Worm (Caenorhabditis elegans) whole organism, midembryonic: ENCODE measurements around the gene cyp-35D1.

ENCODE experiments used
- T22C8.4 ChIP-seq: fragments of 200-800 bp; sonication (Bioruptor generic); IDR thresholded peaks from 2 replicates; pipeline ENCODE4 v1.3.6; 2022; ENCODE audit warnings: missing genetic modification characterization, missing compliant biosample characterization
- cog-1 ChIP-seq: sonication (generic microtip); optimal IDR thresholded peaks from 2 replicates; lab custom pipeline; 2016; ENCODE audit warnings: missing genetic modification characterization, missing compliant biosample characterization
- flt-1 ChIP-seq: fragments of 200-800 bp; sonication (Bioruptor generic); IDR thresholded peaks from 2 replicates; pipeline ENCODE4 v1.3.6; 2022; ENCODE audit warnings: missing genetic modification characterization, missing compliant biosample characterization
- klf-2 ChIP-seq: fragments of 200-800 bp; sonication (Bioruptor generic); conservative IDR thresholded peaks from 2 replicates; pipeline ENCODE4 v1.3.6; 2022; ENCODE audit warnings: missing genetic modification reagents, missing genetic modification characterization, missing compliant biosample characterization
- med-1 ChIP-seq: sonication (generic microtip); optimal IDR thresholded peaks from 2 replicates; lab custom pipeline; 2017; ENCODE audit warnings: missing genetic modification characterization, mild to moderate bottlenecking, missing compliant biosample characterization, antibody characterized with exemption, missing genetic modification reagents; ENCODE audit not compliant: insufficient read depth
- ref-1 ChIP-seq: fragments of 200-800 bp; sonication (Bioruptor generic); conservative IDR thresholded peaks from 2 replicates; pipeline ENCODE4 v1.3.6; 2022; ENCODE audit warnings: missing genetic modification reagents, missing genetic modification characterization, missing compliant biosample characterization
- tab-1 ChIP-seq: fragments of 200-800 bp; sonication (Bioruptor generic); IDR thresholded peaks from 2 replicates; pipeline ENCODE4 v1.3.6; 2022; ENCODE audit warnings: missing genetic modification characterization, missing compliant biosample characterization
- ztf-23 ChIP-seq: fragments of 200-800 bp; sonication (Bioruptor generic); IDR thresholded peaks from 2 replicates; pipeline ENCODE4 v1.3.6; 2022; ENCODE audit warnings: missing genetic modification reagents, missing genetic modification characterization, missing compliant biosample characterization
- ztf-29 ChIP-seq: fragments of 200-800 bp; sonication (Bioruptor generic); IDR thresholded peaks from 2 replicates; pipeline ENCODE4 v1.3.6; 2022; ENCODE audit warnings: missing genetic modification reagents, missing genetic modification characterization, missing compliant biosample characterization

cyp-35D1 gene

ce11 chrV:16047508-16047907, 21.5 kb upstream of the cyp-35D1 start, which contains the start of gene str-198:
Gene str-198, plus strand, starts transcription at chrV:16047808.
- TF ChIP-seq ref-1 (GFP tag; lab: Robert Waterston, UW): no peak
- no peak for TF ChIP-seq med-1 (GFP tag; lab: Kevin White, UChicago)
- TF ChIP-seq flt-1 (GFP tag; lab: Robert Waterston, UW): no peak
- no peak for TF ChIP-seq tab-1
- TF ChIP-seq ztf-29: no peak
- no peak for TF ChIP-seq cog-1
- TF ChIP-seq klf-2 (GFP tag; lab: Robert Waterston, UW): no peak
- no peak for TF ChIP-seq ztf-23 (GFP tag; lab: Robert Waterston, UW)
- TF ChIP-seq T22C8.4 (GFP tag; lab: Robert Waterston, UW): no peak

ce11 chrV:16049177-16049576, 19.9 kb upstream of the cyp-35D1 start, which contains the start of gene best-12:
Gene best-12, plus strand, starts transcription at chrV:16049477.
- no peak for TF ChIP-seq klf-2 (GFP tag; lab: Robert Waterston, UW)
- TF ChIP-seq T22C8.4 (GFP tag; lab: Robert Waterston, UW): no peak
- TF ChIP-seq tab-1: no peak
- TF ChIP-seq ztf-23 (GFP tag; lab: Robert Waterston, UW): no peak
- TF ChIP-seq ref-1 (GFP tag; lab: Robert Waterston, UW): no peak
- TF ChIP-seq ztf-29: no peak
- no peak for TF ChIP-seq med-1 (GFP tag; lab: Kevin White, UChicago)
- TF ChIP-seq flt-1 (GFP tag; lab: Robert Waterston, UW): no peak
- TF ChIP-seq cog-1: no peak

- no peak for TF ChIP-seq flt-1 (GFP tag; lab: Robert Waterston, UW)
- TF ChIP-seq ref-1 (GFP tag; lab: Robert Waterston, UW): no peak
- TF ChIP-seq ztf-29: no peak
- no peak for TF ChIP-seq med-1 (GFP tag; lab: Kevin White, UChicago)
- TF ChIP-seq ztf-23 (GFP tag; lab: Robert Waterston, UW): no peak
- no peak for TF ChIP-seq T22C8.4 (GFP tag; lab: Robert Waterston, UW)
- no peak for TF ChIP-seq cog-1
Observed at ce11 chrV:16053373-16053772, 15.7 kb upstream of the cyp-35D1 start, which contains the start of gene F14H3.3. Gene F14H3.3, minus strand, starts transcription at chrV:16053473.

ce11 chrV:16055031-16055430, 14.0 kb upstream of the cyp-35D1 start, which contains the start of gene F14H3.4:
Gene F14H3.4, minus strand, starts transcription at chrV:16055072.
- no peak for TF ChIP-seq T22C8.4 (GFP tag; lab: Robert Waterston, UW)
- TF ChIP-seq flt-1 (GFP tag; lab: Robert Waterston, UW): no peak
- TF ChIP-seq ref-1 (GFP tag; lab: Robert Waterston, UW): no peak
- no peak for TF ChIP-seq cog-1
- TF ChIP-seq med-1 (GFP tag; lab: Kevin White, UChicago): no peak
- no peak for TF ChIP-seq ztf-29
- no peak for TF ChIP-seq ztf-23 (GFP tag; lab: Robert Waterston, UW)
- TF ChIP-seq klf-2 (GFP tag; lab: Robert Waterston, UW): no peak
- TF ChIP-seq tab-1: no peak

- TF ChIP-seq ref-1 (GFP tag; lab: Robert Waterston, UW): no peak
- no peak for TF ChIP-seq med-1 (GFP tag; lab: Kevin White, UChicago)
- no peak for TF ChIP-seq ztf-29
- TF ChIP-seq tab-1: no peak
- TF ChIP-seq flt-1 (GFP tag; lab: Robert Waterston, UW): no peak
- TF ChIP-seq cog-1: no peak
- no peak for TF ChIP-seq ztf-23 (GFP tag; lab: Robert Waterston, UW)
- no peak for TF ChIP-seq klf-2 (GFP tag; lab: Robert Waterston, UW)
- no peak for TF ChIP-seq T22C8.4 (GFP tag; lab: Robert Waterston, UW)
Observed at ce11 chrV:16057010-16057463, 12.0 kb upstream of the cyp-35D1 start, which contains the start of gene F14H3.5. Gene F14H3.5, minus strand, starts transcription at chrV:16057060.

- no peak for TF ChIP-seq tab-1
- no peak for TF ChIP-seq flt-1 (GFP tag; lab: Robert Waterston, UW)
- TF ChIP-seq T22C8.4 (GFP tag; lab: Robert Waterston, UW): no peak
- no peak for TF ChIP-seq ztf-29
- no peak for TF ChIP-seq med-1 (GFP tag; lab: Kevin White, UChicago)
- no peak for TF ChIP-seq klf-2 (GFP tag; lab: Robert Waterston, UW)
- no peak for TF ChIP-seq ref-1 (GFP tag; lab: Robert Waterston, UW)
- no peak for TF ChIP-seq cog-1
- TF ChIP-seq ztf-23 (GFP tag; lab: Robert Waterston, UW): no peak
Observed at ce11 chrV:16058872-16059271, 10.2 kb upstream of the cyp-35D1 start, which contains the start of gene F14H3.6. Gene F14H3.6, minus strand, starts transcription at chrV:16058893.

ce11 chrV:16060135-16060534, 8.9 kb upstream of the cyp-35D1 start, which contains the start of gene F14H3.15:
Gene F14H3.15, minus strand, starts transcription at chrV:16060235.
- TF ChIP-seq ztf-23 (GFP tag; lab: Robert Waterston, UW) (no peak), ztf-29 (no peak), flt-1 (GFP tag; lab: Robert Waterston, UW) (no peak), ref-1 (GFP tag; lab: Robert Waterston, UW) (no peak)

ce11 chrV:16061993-16062392, 7.0 kb upstream of the cyp-35D1 start, which contains the start of gene fbxa-100:
Gene fbxa-100, minus strand, starts transcription at chrV:16062093.
- TF ChIP-seq flt-1 (GFP tag; lab: Robert Waterston, UW) (no peak), ref-1 (GFP tag; lab: Robert Waterston, UW) (no peak), T22C8.4 (GFP tag; lab: Robert Waterston, UW) (no peak), tab-1 (no peak), cog-1 (no peak), med-1 (GFP tag; lab: Kevin White, UChicago) (no peak), ztf-29 (no peak), klf-2 (GFP tag; lab: Robert Waterston, UW) (no peak), ztf-23 (GFP tag; lab: Robert Waterston, UW) (no peak)

- TF ChIP-seq flt-1 (GFP tag; lab: Robert Waterston, UW): no peak
- no peak for TF ChIP-seq ref-1 (GFP tag; lab: Robert Waterston, UW)
- TF ChIP-seq tab-1: no peak
- no peak for TF ChIP-seq T22C8.4 (GFP tag; lab: Robert Waterston, UW)
- TF ChIP-seq med-1 (GFP tag; lab: Kevin White, UChicago): no peak
- TF ChIP-seq cog-1: no peak
- TF ChIP-seq klf-2 (GFP tag; lab: Robert Waterston, UW): no peak
- TF ChIP-seq ztf-29: no peak
- no peak for TF ChIP-seq ztf-23 (GFP tag; lab: Robert Waterston, UW)
Observed at ce11 chrV:16062788-16063187, 6.2 kb upstream of the cyp-35D1 start, which contains the start of gene F14H3.14. Gene F14H3.14, minus strand, starts transcription at chrV:16062888.
